Worm (Caenorhabditis elegans) whole organism, L3 larva: ENCODE measurements around the gene cpd-2.

Experiments used
- R02D3.7 ChIP-seq: fragments of 150-350 bp; optimal IDR thresholded peaks from 2 replicates; lab custom pipeline; 2014; ENCODE audit warnings: missing biosample characterization, missing genetic modification characterization
- ZK546.5 ChIP-seq: sonication (generic microtip); optimal IDR thresholded peaks from 2 replicates; lab custom pipeline; 2017; ENCODE audit warnings: missing biosample characterization, missing genetic modification characterization
- aly-2 ChIP-seq: fragments of 150-350 bp; optimal IDR thresholded peaks from 2 replicates; lab custom pipeline; 2014; ENCODE audit warnings: missing biosample characterization, missing genetic modification characterization
- ama-1 ChIP-seq: fragments of 150-350 bp; optimal IDR thresholded peaks from 2 replicates; lab custom pipeline; 2018
- ceh-16 ChIP-seq: sonication (generic microtip); optimal IDR thresholded peaks from 2 replicates; lab custom pipeline; 2017; ENCODE audit warnings: missing biosample characterization, missing genetic modification characterization
- ceh-28 ChIP-seq: fragments of 150-350 bp; optimal IDR thresholded peaks from 2 replicates; lab custom pipeline; 2014; ENCODE audit warnings: missing biosample characterization, missing genetic modification reagents, missing genetic modification characterization
- ceh-82 ChIP-seq: fragments of 150-350 bp; optimal IDR thresholded peaks from 2 replicates; lab custom pipeline; 2014; ENCODE audit warnings: missing biosample characterization, missing genetic modification characterization
- ceh-9 ChIP-seq: sonication (generic microtip); optimal IDR thresholded peaks from 2 replicates; lab custom pipeline; 2018; ENCODE audit warnings: missing biosample characterization, missing genetic modification characterization
- daf-12 ChIP-seq: fragments of 150-350 bp; optimal IDR thresholded peaks from 2 replicates; lab custom pipeline; 2014; ENCODE audit warnings: missing biosample characterization, missing genetic modification reagents, missing genetic modification characterization
- egl-27 ChIP-seq: sonication (generic microtip); optimal IDR thresholded peaks from 4 replicates; lab custom pipeline; 2017; ENCODE audit warnings: missing biosample characterization, missing genetic modification reagents, missing genetic modification characterization
- egl-5 ChIP-seq: fragments of 150-350 bp; optimal IDR thresholded peaks from 2 replicates; lab custom pipeline; 2017; ENCODE audit warnings: missing biosample characterization, missing genetic modification reagents, missing genetic modification characterization, inconsistent platforms
- elt-1 ChIP-seq: fragments of 150-350 bp; optimal IDR thresholded peaks from 2 replicates; lab custom pipeline; 2014; ENCODE audit warnings: missing biosample characterization, missing genetic modification characterization
- elt-2 ChIP-seq: sonication (generic microtip); optimal IDR thresholded peaks from 2 replicates; lab custom pipeline; 2016; ENCODE audit warnings: missing genetic modification reagents, mild to moderate bottlenecking, missing genetic modification characterization, missing compliant biosample characterization
- eor-1 ChIP-seq, 2 experiments: fragments of 150-350 bp; optimal IDR thresholded peaks; 2 replicates each; lab custom pipeline; 2014 to 2018; ENCODE audit warnings: missing biosample characterization in 2 of 2, missing genetic modification characterization in 2 of 2
- fkh-10 ChIP-seq: sonication (generic microtip); optimal IDR thresholded peaks from 2 replicates; lab custom pipeline; 2017; ENCODE audit warnings: missing biosample characterization, missing genetic modification reagents, missing genetic modification characterization
- fkh-2 ChIP-seq: fragments of 150-350 bp; optimal IDR thresholded peaks from 2 replicates; lab custom pipeline; 2014; ENCODE audit warnings: missing biosample characterization, missing genetic modification reagents, missing genetic modification characterization
- hmg-11 ChIP-seq: sonication (generic microtip); optimal IDR thresholded peaks from 2 replicates; lab custom pipeline; 2016; ENCODE audit warnings: missing genetic modification characterization, missing compliant biosample characterization
- jun-1 ChIP-seq: fragments of 150-350 bp; optimal IDR thresholded peaks from 2 replicates; lab custom pipeline; 2014; ENCODE audit warnings: missing biosample characterization, missing genetic modification reagents, missing genetic modification characterization
- lin-15B ChIP-seq: fragments of 150-350 bp; optimal IDR thresholded peaks from 2 replicates; lab custom pipeline; 2014; ENCODE audit warnings: missing biosample characterization, missing genetic modification characterization
- lin-39 ChIP-seq: fragments of 150-350 bp; optimal IDR thresholded peaks from 2 replicates; lab custom pipeline; 2018; ENCODE audit warnings: missing biosample characterization, missing genetic modification reagents, missing genetic modification characterization
- lsy-12 ChIP-seq: sonication (generic microtip); optimal IDR thresholded peaks from 2 replicates; lab custom pipeline; 2016; ENCODE audit warnings: mild to moderate bottlenecking, missing genetic modification characterization, missing compliant biosample characterization
- mdl-1 ChIP-seq: fragments of 150-350 bp; optimal IDR thresholded peaks from 2 replicates; lab custom pipeline; 2014; ENCODE audit warnings: missing biosample characterization, missing genetic modification characterization
- mml-1 ChIP-seq: fragments of 150-350 bp; sonication (generic microtip); optimal IDR thresholded peaks from 3 replicates; lab custom pipeline; 2014; ENCODE audit warnings: missing biosample characterization, missing genetic modification characterization
- nhr-11 ChIP-seq: fragments of 150-350 bp; optimal IDR thresholded peaks from 2 replicates; lab custom pipeline; 2014; ENCODE audit warnings: missing biosample characterization, missing genetic modification characterization
- nhr-12 ChIP-seq: fragments of 150-350 bp; optimal IDR thresholded peaks from 2 replicates; lab custom pipeline; 2014; ENCODE audit warnings: missing biosample characterization, missing genetic modification characterization
- nhr-23 ChIP-seq: fragments of 150-350 bp; optimal IDR thresholded peaks from 2 replicates; lab custom pipeline; 2014; ENCODE audit warnings: missing biosample characterization, missing genetic modification reagents, missing genetic modification characterization
- nhr-237 ChIP-seq: fragments of 150-350 bp; optimal IDR thresholded peaks from 2 replicates; lab custom pipeline; 2014; ENCODE audit warnings: missing biosample characterization, missing genetic modification characterization
- nhr-25 ChIP-seq: sonication (generic microtip); optimal IDR thresholded peaks from 2 replicates; lab custom pipeline; 2017; ENCODE audit warnings: missing biosample characterization, missing genetic modification characterization
- nhr-28 ChIP-seq: fragments of 150-350 bp; optimal IDR thresholded peaks from 2 replicates; lab custom pipeline; 2014; ENCODE audit warnings: missing biosample characterization, missing genetic modification characterization
- nhr-67 ChIP-seq: fragments of 150-350 bp; optimal IDR thresholded peaks from 2 replicates; lab custom pipeline; 2014; ENCODE audit warnings: missing biosample characterization, missing genetic modification characterization
- nhr-76 ChIP-seq: fragments of 150-350 bp; sonication (generic microtip); optimal IDR thresholded peaks from 5 replicates; lab custom pipeline; 2014; ENCODE audit warnings: missing biosample characterization, missing genetic modification characterization
- nhr-77 ChIP-seq: fragments of 150-350 bp; optimal IDR thresholded peaks from 2 replicates; lab custom pipeline; 2014; ENCODE audit warnings: missing biosample characterization, missing genetic modification characterization
- pha-4 ChIP-seq: fragments of 150-350 bp; optimal IDR thresholded peaks from 2 replicates; lab custom pipeline; 2014; ENCODE audit warnings: missing biosample characterization, missing genetic modification reagents, missing genetic modification characterization
- pqm-1 ChIP-seq: fragments of 150-350 bp; optimal IDR thresholded peaks from 2 replicates; lab custom pipeline; 2017; ENCODE audit warnings: missing biosample characterization, missing genetic modification characterization, inconsistent platforms
- sea-2 ChIP-seq: fragments of 150-350 bp; sonication (generic microtip); optimal IDR thresholded peaks from 4 replicates; lab custom pipeline; 2014; ENCODE audit warnings: missing biosample characterization, missing genetic modification reagents, missing genetic modification characterization
- skn-1 ChIP-seq: fragments of 150-350 bp; optimal IDR thresholded peaks from 2 replicates; lab custom pipeline; 2014; ENCODE audit warnings: missing biosample characterization, missing genetic modification characterization
- tbx-2 ChIP-seq: sonication (generic microtip); optimal IDR thresholded peaks from 2 replicates; lab custom pipeline; 2016; ENCODE audit warnings: mild to moderate bottlenecking, missing genetic modification characterization, missing compliant biosample characterization
- unc-39 ChIP-seq: sonication (generic microtip); optimal IDR thresholded peaks from 4 replicates; lab custom pipeline; 2017; ENCODE audit warnings: missing biosample characterization, missing genetic modification characterization
- unc-62 ChIP-seq: fragments of 150-350 bp; sonication (generic microtip); optimal IDR thresholded peaks from 4 replicates; lab custom pipeline; 2014; ENCODE audit warnings: missing biosample characterization, missing genetic modification reagents, missing genetic modification characterization
- zag-1 ChIP-seq: fragments of 150-350 bp; optimal IDR thresholded peaks from 2 replicates; lab custom pipeline; 2014; ENCODE audit warnings: missing biosample characterization, missing genetic modification characterization
- ztf-11 ChIP-seq: fragments of 150-350 bp; optimal IDR thresholded peaks from 2 replicates; lab custom pipeline; 2014; ENCODE audit warnings: missing biosample characterization, missing genetic modification characterization
- ztf-4 ChIP-seq: fragments of 150-350 bp; optimal IDR thresholded peaks from 2 replicates; lab custom pipeline; 2014; ENCODE audit warnings: missing biosample characterization, missing genetic modification characterization

cpd-2 gene

DNA sequence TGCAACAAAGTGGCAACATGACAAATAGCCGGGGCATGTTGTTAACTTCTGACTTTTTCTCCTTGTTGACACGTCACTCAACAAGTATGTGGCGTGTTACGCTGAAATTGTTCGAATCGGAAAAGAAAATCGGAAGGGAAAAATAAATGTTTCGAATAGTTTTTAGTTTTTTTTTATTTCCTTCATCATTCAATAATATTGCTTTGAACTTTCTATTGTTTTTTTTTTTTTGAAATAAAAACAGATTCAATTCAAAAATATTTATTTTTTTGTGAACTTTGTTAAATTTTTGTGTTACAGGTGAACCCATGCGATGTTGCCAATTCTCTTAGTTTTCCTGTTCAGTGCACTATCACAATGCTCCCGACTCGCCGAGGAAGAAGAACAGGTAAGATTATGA is at the start of gene cpd-2:
Gene cpd-2, plus strand, starts transcription at position 301 of the 400 bp plus-strand sequence.
- TF ChIP-seq unc-39 (no peak), ceh-28 (tag; lab: Kevin White, UChicago) (no peak), unc-62 (GFP tag; lab: Kevin White, UChicago) (no peak), lin-39 (tag; lab: Kevin White, UChicago) (peak; percentile 37)

- TF ChIP-seq nhr-77 (tag; lab: Kevin White, UChicago) = no peak
- no peak for TF ChIP-seq unc-62 (GFP tag; lab: Kevin White, UChicago)
- TF ChIP-seq ztf-4 = no peak
- no peak for TF ChIP-seq fkh-10 (GFP tag; lab: Kevin White, UChicago)
- no peak for TF ChIP-seq nhr-76 (tag; lab: Kevin White, UChicago)
- no peak for TF ChIP-seq daf-12
- TF ChIP-seq unc-39 = no peak
- no peak for TF ChIP-seq pqm-1
- no peak for TF ChIP-seq lin-39 (tag; lab: Kevin White, UChicago)
- TF ChIP-seq ceh-9 (tag; lab: Kevin White, UChicago) = no peak
Observed at ce11 chrX:16002794-16003193, 46.9 kb upstream of the cpd-2 start.

DNA sequence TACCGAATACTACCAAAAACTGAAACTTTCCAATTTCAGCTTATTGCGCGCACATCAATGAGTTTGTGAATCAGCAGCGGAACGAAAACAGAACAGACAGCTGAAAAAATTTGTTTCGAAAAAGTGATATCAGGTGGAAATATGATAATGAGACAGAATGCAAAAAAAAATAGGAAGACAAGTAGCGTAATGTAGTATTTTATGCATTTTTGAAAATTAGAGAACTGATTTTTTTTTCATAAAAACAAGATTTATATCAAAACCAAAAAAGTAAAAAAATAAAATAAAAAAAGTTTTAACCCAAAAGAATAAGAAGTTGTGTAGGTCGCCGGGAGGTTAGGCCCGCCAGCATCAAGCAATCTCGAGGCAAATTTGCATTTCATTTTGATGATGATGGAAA is 43.1 kb upstream of the cpd-2 start, which contains the start of gene C09G1.4:
Gene C09G1.4, minus strand, starts transcription at position 101 of the 400 bp plus-strand sequence.
- no peak for TF ChIP-seq ama-1
- no peak for TF ChIP-seq nhr-76 (tag; lab: Kevin White, UChicago)
- TF ChIP-seq unc-62 (GFP tag; lab: Kevin White, UChicago) = no peak
- TF ChIP-seq elt-2 (tag; lab: Kevin White, UChicago) = no peak
- no peak for TF ChIP-seq nhr-77 (tag; lab: Kevin White, UChicago)
- TF ChIP-seq mml-1 = no peak
- TF ChIP-seq aly-2 (tag; lab: Kevin White, UChicago) = no peak
- TF ChIP-seq egl-5 = no peak
- no peak for TF ChIP-seq eor-1 (tag; optimal IDR thresholded peaks at IDR 0.05; lab: Kevin White, UChicago)
- TF ChIP-seq, all 47 proteins: peak for 0

DNA sequence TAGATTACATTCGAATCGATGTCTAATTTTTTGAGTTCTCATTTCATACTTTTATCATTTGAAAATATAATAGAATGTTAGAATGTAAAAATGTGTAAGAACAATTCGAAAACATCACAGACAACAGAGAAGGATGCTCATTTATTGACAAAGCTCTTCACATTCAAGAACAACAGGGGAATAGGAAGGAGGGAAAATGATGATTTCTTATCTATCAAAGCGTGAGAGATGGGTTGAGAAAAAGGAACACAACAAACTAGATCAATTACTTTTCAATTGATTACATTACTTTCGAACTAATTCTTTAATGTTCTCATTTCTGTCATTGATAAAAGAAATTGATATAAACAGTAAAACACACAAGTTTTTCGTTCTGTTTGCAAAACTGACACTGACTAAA is 32.9 kb upstream of the cpd-2 start, which contains the start of the genes VB0395L.1 and nhx-1:
Gene VB0395L.1, minus strand, starts transcription at position 186 of the 400 bp plus-strand sequence.
Gene nhx-1, plus strand, starts transcription at position 326 of the 400 bp plus-strand sequence.
- peak; percentile 55 for TF ChIP-seq pha-4 (tag; lab: Kevin White, UChicago)
- no peak for TF ChIP-seq elt-2 (tag; lab: Kevin White, UChicago)

DNA sequence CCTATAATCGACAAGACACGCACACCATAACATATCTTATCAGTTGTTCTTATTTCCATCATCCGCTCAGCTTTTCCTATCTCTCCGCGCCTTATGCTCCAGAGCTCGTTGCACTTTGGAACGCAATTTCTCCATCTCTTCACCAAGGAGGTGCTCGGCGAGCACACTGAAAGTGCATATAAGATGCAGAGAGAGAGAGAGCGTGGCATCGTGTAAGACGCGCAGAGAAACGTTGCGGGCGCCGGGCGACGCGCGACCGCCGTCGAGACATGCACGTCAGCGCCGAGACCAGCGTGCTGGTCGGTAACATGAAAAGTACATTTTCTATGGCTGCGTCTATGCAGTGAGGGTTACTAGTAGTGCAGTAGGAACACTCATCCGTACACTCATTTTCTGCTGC is 25.1 kb upstream of the cpd-2 start:
- TF ChIP-seq nhr-67 (tag; lab: Kevin White, UChicago) (no peak), nhr-25 (tag; lab: Kevin White, UChicago) (no peak), ceh-28 (tag; lab: Kevin White, UChicago) (peak; percentile 71), lsy-12 (tag; lab: Kevin White, UChicago) (peak; percentile 47), mml-1 (no peak), daf-12 (peak; percentile 44), nhr-11 (tag; lab: Kevin White, UChicago) (peak; percentile 51), mdl-1 (peak; percentile 80), ZK546.5 (tag; lab: Kevin White, UChicago) (no peak), egl-5 (peak; percentile 21), zag-1 (tag; lab: Kevin White, UChicago) (peak; percentile 8), ceh-82 (peak; percentile 20), unc-62 (GFP tag; lab: Kevin White, UChicago) (peak; percentile 78), lin-39 (tag; lab: Kevin White, UChicago) (peak; percentile 86), unc-39 (no peak), tbx-2 (tag; lab: Kevin White, UChicago) (peak; percentile 64), nhr-76 (tag; lab: Kevin White, UChicago) (peak; percentile 32), elt-1 (tag; lab: Kevin White, UChicago) (peak; percentile 32), sea-2 (GFP tag; lab: Kevin White, UChicago) (no peak), nhr-23 (tag; lab: Kevin White, UChicago) (peak; percentile 45), hmg-11 (tag; lab: Kevin White, UChicago) (peak; percentile 97), R02D3.7 (tag; lab: Kevin White, UChicago) (peak; percentile 42), aly-2 (tag; lab: Kevin White, UChicago) (no peak), ceh-16 (tag; lab: Kevin White, UChicago) (no peak), ztf-11 (tag; lab: Kevin White, UChicago) (no peak), nhr-237 (no peak), jun-1 (tag; lab: Kevin White, UChicago) (peak; percentile 59), ceh-9 (tag; lab: Kevin White, UChicago) (no peak), fkh-10 (GFP tag; lab: Kevin White, UChicago) (peak; percentile 60), skn-1 (peak; percentile 46), elt-2 (tag; lab: Kevin White, UChicago) (peak; percentile 95), nhr-12 (tag; lab: Kevin White, UChicago) (no peak), eor-1 (tag; optimal IDR thresholded peaks at IDR 0.05; lab: Kevin White, UChicago) (no peak), fkh-2 (tag; lab: Kevin White, UChicago) (no peak), nhr-28 (tag; lab: Kevin White, UChicago) (no peak), pqm-1 (peak; percentile 87), lin-15B (peak; percentile 49), nhr-77 (tag; lab: Kevin White, UChicago) (no peak), pha-4 (tag; lab: Kevin White, UChicago) (peak; percentile 83), egl-27 (no peak), ama-1 (no peak)
